Worm (Caenorhabditis elegans): ENCODE measurements around the gene F52E1.9.

ce11 chrV:8359792-8360191 is 42.7 kb downstream of the F52E1.9 start, which contains the start of gene F38E1.6:
- TF ChIP-seq hnd-1 (tag; optimal IDR thresholded peaks at IDR 0.05) (no peak), ama-1 (optimal IDR thresholded peaks at IDR 0.05) (no peak), aly-1 (tag; optimal IDR thresholded peaks at IDR 0.05) (no peak)

Data from whole organism, early embryonic.